Fruit fly (Drosophila melanogaster) whole organism, embryonic: ENCODE measurements around the gene CG42512.

ENCODE experiments used
- Aef1 ChIP-seq: fragments of 200-800 bp; sonication (Bioruptor generic); IDR thresholded peaks from 3 replicates; pipeline ENCODE4 v1.3.6; 2022; ENCODE audit warnings: missing biosample characterization, missing genetic modification characterization
- Awh ChIP-seq: fragments of 200-800 bp; sonication (Bioruptor generic); IDR thresholded peaks from 2 replicates; pipeline ENCODE4, ENCODE4 v1.3.6; 2022; ENCODE audit warnings: missing biosample characterization, missing genetic modification characterization
- Bdp1 ChIP-seq: fragments of 200-800 bp; sonication (Bioruptor generic); optimal IDR thresholded peaks from 3 replicates; lab custom pipeline; 2016; ENCODE audit warnings: missing biosample characterization, missing genetic modification characterization
- CG11723 ChIP-seq: fragments of 200-800 bp; sonication (Bioruptor generic); optimal IDR thresholded peaks from 2 replicates; lab custom pipeline; 2017; ENCODE audit warnings: missing biosample characterization, mild to moderate bottlenecking, missing genetic modification characterization
- CG12942 ChIP-seq: fragments of 200-800 bp; sonication (Bioruptor generic); optimal IDR thresholded peaks from 3 replicates; lab custom pipeline; 2016; ENCODE audit warnings: missing biosample characterization, missing genetic modification characterization
- CG13624 ChIP-seq: fragments of 200-800 bp; sonication (Bioruptor generic); optimal IDR thresholded peaks from 2 replicates; lab custom pipeline; 2016; ENCODE audit warnings: missing biosample characterization, missing genetic modification characterization
- CG14965 ChIP-seq: fragments of 200-800 bp; sonication (Bioruptor generic); optimal IDR thresholded peaks from 2 replicates; lab custom pipeline; 2016; ENCODE audit warnings: missing biosample characterization, missing genetic modification characterization, borderline replicate concordance
- CG15011 ChIP-seq: fragments of 200-800 bp; sonication (Bioruptor generic); optimal IDR thresholded peaks from 3 replicates; lab custom pipeline; 2018; ENCODE audit warnings: missing biosample characterization, mild to moderate bottlenecking, missing genetic modification characterization
- CG15479 ChIP-seq: fragments of 200-800 bp; sonication (Bioruptor generic); optimal IDR thresholded peaks from 3 replicates; lab custom pipeline; 2019; ENCODE audit warnings: missing biosample characterization, mild to moderate bottlenecking, missing genetic modification characterization, moderate library complexity
- CG16815 ChIP-seq: fragments of 200-800 bp; sonication (Bioruptor generic); optimal IDR thresholded peaks from 3 replicates; lab custom pipeline; 2017; ENCODE audit warnings: missing biosample characterization, mild to moderate bottlenecking, missing genetic modification characterization
- CG17612 ChIP-seq: fragments of 200-800 bp; sonication (Bioruptor generic); IDR thresholded peaks from 2 replicates; pipeline ENCODE4 v1.3.6; 2022; ENCODE audit warnings: missing biosample characterization, missing genetic modification characterization
- CG30020 ChIP-seq: fragments of 200-800 bp; optimal IDR thresholded peaks from 2 replicates; lab custom pipeline; 2019; ENCODE audit warnings: missing biosample characterization, mild to moderate bottlenecking, missing genetic modification characterization, moderate library complexity
- CG32767 ChIP-seq: fragments of 200-800 bp; sonication (Bioruptor generic); IDR thresholded peaks from 2 replicates; pipeline ENCODE4 v1.3.6; 2022; ENCODE audit warnings: missing biosample characterization, missing genetic modification characterization
- CG4282 ChIP-seq: fragments of 200-800 bp; sonication (Bioruptor generic); optimal IDR thresholded peaks from 2 replicates; lab custom pipeline; 2016; ENCODE audit warnings: missing biosample characterization, missing genetic modification characterization
- CG8765 ChIP-seq: fragments of 200-800 bp; sonication (Bioruptor generic); IDR thresholded peaks from 2 replicates; pipeline ENCODE4 v1.3.6; 2022; ENCODE audit warnings: missing biosample characterization, missing genetic modification characterization
- CG9876 ChIP-seq: fragments of 200-800 bp; sonication (Bioruptor generic); optimal IDR thresholded peaks from 2 replicates; lab custom pipeline; 2016; ENCODE audit warnings: missing biosample characterization, missing genetic modification characterization
- CTCF ChIP-seq: fragments of 200-800 bp; sonication (Bioruptor generic); optimal IDR thresholded peaks from 2 replicates; lab custom pipeline; 2017; ENCODE audit warnings: missing biosample characterization, mild to moderate bottlenecking, missing genetic modification characterization, moderate library complexity
- Dek ChIP-seq: fragments of 200-800 bp; sonication (Bioruptor generic); optimal IDR thresholded peaks from 3 replicates; lab custom pipeline; 2019; ENCODE audit warnings: missing biosample characterization, mild to moderate bottlenecking, missing genetic modification characterization, moderate library complexity
- HLH4C ChIP-seq: fragments of 200-800 bp; sonication (Bioruptor generic); IDR thresholded peaks from 3 replicates; pipeline ENCODE4 v1.3.6; 2022; ENCODE audit warnings: missing biosample characterization, missing genetic modification characterization; ENCODE audit not compliant: partially characterized antibody
- Myb ChIP-seq: fragments of 200-800 bp; sonication (Bioruptor generic); optimal IDR thresholded peaks from 2 replicates; lab custom pipeline; 2016; ENCODE audit warnings: missing biosample characterization, missing genetic modification characterization
- NFAT ChIP-seq: fragments of 200-800 bp; sonication (Bioruptor generic); IDR thresholded peaks from 2 replicates; pipeline ENCODE4 v1.3.6; 2022; ENCODE audit warnings: missing biosample characterization, missing genetic modification characterization
- Opbp ChIP-seq: fragments of 200-800 bp; sonication (Bioruptor generic); IDR thresholded peaks from 3 replicates; pipeline ENCODE4 v1.3.6; 2022; ENCODE audit warnings: missing biosample characterization, missing genetic modification characterization; ENCODE audit not compliant: partially characterized antibody
- Ptx1 ChIP-seq: fragments of 200-800 bp; sonication (Bioruptor generic); IDR thresholded peaks from 2 replicates; pipeline ENCODE4 v1.3.6; 2022; ENCODE audit warnings: missing biosample characterization, missing genetic modification characterization
- Rfx ChIP-seq: fragments of 200-800 bp; sonication (Bioruptor generic); IDR thresholded peaks from 2 replicates; pipeline ENCODE4 v1.3.6; 2022; ENCODE audit warnings: missing biosample characterization, missing genetic modification characterization
- Side ChIP-seq: fragments of 200-800 bp; sonication (Bioruptor generic); optimal IDR thresholded peaks from 2 replicates; lab custom pipeline; 2016; ENCODE audit warnings: missing biosample characterization, missing genetic modification characterization
- Six4 ChIP-seq: fragments of 200-800 bp; sonication (Bioruptor generic); optimal IDR thresholded peaks from 2 replicates; lab custom pipeline; 2016; ENCODE audit warnings: missing biosample characterization, missing genetic modification characterization
- Sox100B ChIP-seq: fragments of 200-800 bp; sonication (Bioruptor generic); optimal IDR thresholded peaks from 3 replicates; lab custom pipeline; 2018; ENCODE audit warnings: missing biosample characterization, mild to moderate bottlenecking, missing genetic modification characterization
- Stat92E ChIP-seq, 3 experiments: fragments of >200 bp in 2 of 3; fragments of 200-800 bp in 1 of 3; sonication (Bioruptor generic) in 1 of 3; optimal IDR thresholded peaks; 2 replicates each; lab custom pipeline; 2017 to 2019; ENCODE audit warnings: missing biosample characterization in 3 of 3, missing genetic modification characterization in 3 of 3, mild to moderate bottlenecking in 1 of 3, moderate library complexity in 1 of 3
- Usf ChIP-seq: fragments of 200-800 bp; sonication (Bioruptor generic); optimal IDR thresholded peaks from 2 replicates; lab custom pipeline; 2017; ENCODE audit warnings: missing genotype, missing biosample characterization, missing genetic modification characterization
- Xbp1 ChIP-seq: fragments of 200-800 bp; sonication (Bioruptor generic); optimal IDR thresholded peaks from 3 replicates; lab custom pipeline; 2016; ENCODE audit warnings: missing biosample characterization, mild to moderate bottlenecking, missing genetic modification characterization
- ase ChIP-seq: fragments of 200-800 bp; sonication (Bioruptor generic); IDR thresholded peaks from 3 replicates; pipeline ENCODE4 v1.3.6; 2022; ENCODE audit warnings: missing biosample characterization, missing genetic modification characterization
- br ChIP-seq: fragments of >200 bp; optimal IDR thresholded peaks from 2 replicates; lab custom pipeline; 2017
- chif ChIP-seq, 2 experiments: fragments of 200-800 bp; sonication (Bioruptor generic); optimal IDR thresholded peaks; 3 replicates each; lab custom pipeline; 2016; ENCODE audit warnings: missing biosample characterization in 2 of 2, missing genetic modification characterization in 2 of 2
- cwo ChIP-seq: fragments of 200-800 bp; sonication (Bioruptor generic); optimal IDR thresholded peaks from 3 replicates; lab custom pipeline; 2017; ENCODE audit warnings: missing biosample characterization, missing genetic modification characterization, mild to moderate bottlenecking, moderate library complexity, missing genetic modification reagents
- en ChIP-seq: fragments of 200-800 bp; sonication (Bioruptor generic); optimal IDR thresholded peaks from 2 replicates; lab custom pipeline; 2016; ENCODE audit warnings: missing biosample characterization, missing genetic modification characterization
- fd3F ChIP-seq: fragments of 200-800 bp; sonication (Bioruptor generic); optimal IDR thresholded peaks from 2 replicates; lab custom pipeline; 2018; ENCODE audit warnings: missing biosample characterization, mild to moderate bottlenecking, missing genetic modification characterization, moderate library complexity
- fd64A ChIP-seq: fragments of 200-800 bp; sonication (Bioruptor generic); optimal IDR thresholded peaks from 3 replicates; lab custom pipeline; 2018; ENCODE audit warnings: missing biosample characterization, mild to moderate bottlenecking, missing genetic modification characterization
- grn ChIP-seq: fragments of 200-800 bp; sonication (Bioruptor generic); optimal IDR thresholded peaks from 3 replicates; lab custom pipeline; 2017; ENCODE audit warnings: missing biosample characterization, missing genetic modification characterization
- hkb ChIP-seq, 2 experiments: fragments of 200-800 bp in 1 of 2; fragments of >200 bp in 1 of 2; sonication (Bioruptor generic) in 1 of 2; IDR thresholded peaks in 1 of 2; optimal IDR thresholded peaks in 1 of 2; 2 replicates each; pipeline versions ENCODE4 v1.3.6 to Lab custom; 2017 to 2022; ENCODE audit warnings: missing biosample characterization in 1 of 2, missing genetic modification characterization in 1 of 2
- inv ChIP-seq: fragments of 200-800 bp; sonication (Bioruptor generic); IDR thresholded peaks from 2 replicates; pipeline ENCODE4 v1.3.6; 2022; ENCODE audit warnings: missing biosample characterization, missing genetic modification characterization; ENCODE audit not compliant: partially characterized antibody
- pfk ChIP-seq: fragments of 200-800 bp; sonication (Bioruptor generic); optimal IDR thresholded peaks from 2 replicates; lab custom pipeline; 2018; ENCODE audit warnings: missing biosample characterization, mild to moderate bottlenecking, missing genetic modification characterization, moderate library complexity
- ranshi ChIP-seq: fragments of 200-800 bp; sonication (Bioruptor generic); IDR thresholded peaks from 2 replicates; pipeline ENCODE4 v1.3.6; 2022; ENCODE audit warnings: missing biosample characterization, missing genetic modification characterization
- rib ChIP-seq: fragments of 200-800 bp; sonication (Bioruptor generic); IDR thresholded peaks from 2 replicates; pipeline ENCODE4 v1.3.6; 2022; ENCODE audit warnings: missing biosample characterization, missing genetic modification characterization
- scrt ChIP-seq: fragments of 200-800 bp; sonication (Bioruptor generic); optimal IDR thresholded peaks from 2 replicates; lab custom pipeline; 2018; ENCODE audit warnings: missing biosample characterization, mild to moderate bottlenecking, missing genetic modification characterization, moderate library complexity
- sens ChIP-seq: fragments of 200-800 bp; sonication (Bioruptor generic); peaks from one replicate; lab custom pipeline; 2016; ENCODE audit warnings: missing biosample characterization, missing genetic modification characterization
- seq ChIP-seq: fragments of 200-800 bp; sonication (Bioruptor generic); IDR thresholded peaks from 2 replicates; pipeline ENCODE4 v1.3.6; 2022; ENCODE audit warnings: missing biosample characterization, missing genetic modification characterization
- ssp ChIP-seq: fragments of 200-800 bp; sonication (Bioruptor generic); IDR thresholded peaks from 2 replicates; pipeline ENCODE4 v1.3.6; 2022; ENCODE audit warnings: missing biosample characterization, missing genetic modification characterization
- stc ChIP-seq: fragments of 200-800 bp; sonication (Bioruptor generic); IDR thresholded peaks from 2 replicates; pipeline ENCODE4 v1.3.6; 2022; ENCODE audit warnings: missing biosample characterization, missing genetic modification characterization
- wdn ChIP-seq: fragments of 200-800 bp; sonication (Bioruptor generic); IDR thresholded peaks from 2 replicates; pipeline ENCODE4 v1.3.6; 2022; ENCODE audit warnings: missing biosample characterization, missing genetic modification characterization
- wek ChIP-seq: fragments of 200-800 bp; sonication (Bioruptor generic); optimal IDR thresholded peaks from 3 replicates; lab custom pipeline; 2018; ENCODE audit warnings: missing biosample characterization, mild to moderate bottlenecking, missing genetic modification characterization, moderate library complexity
- yki ChIP-seq: fragments of >200 bp; optimal IDR thresholded peaks from 3 replicates; lab custom pipeline; 2018
- zf30C ChIP-seq: fragments of 200-800 bp; sonication (Bioruptor generic); optimal IDR thresholded peaks from 3 replicates; lab custom pipeline; 2018; ENCODE audit warnings: missing biosample characterization, mild to moderate bottlenecking, missing genetic modification characterization

Gene CG42512

dm6 chrX:16691440-16691839 is 40.3 kb downstream of the CG42512 start (continued):
- TF ChIP-seq CG12942 (peak; percentile 83), zf30C (no peak), Awh (GFP tag; lab: Robert Waterston, UW) (peak; percentile 91), fd64A (peak; percentile 74), Rfx (GFP tag; lab: Robert Waterston, UW) (peak; percentile 78), pfk (GFP tag; lab: Kevin White, UChicago) (no peak), fd3F (peak; percentile 37), CG8765 (peak; percentile 54; the same call in 1 of the 2 replicates), CG13624 (peak; percentile 63), cwo (GFP tag; lab: Kevin White, UChicago) (peak; percentile 55), chif (GFP tag; optimal IDR thresholded peaks at IDR 0.05; lab: Kevin White, UChicago) (peak; percentile 87 to 88), CG15479 (GFP tag; lab: Kevin White, UChicago) (no peak), CG9876 (peak; percentile 76), Usf (GFP tag; lab: Kevin White, UChicago) (peak; percentile 45), HLH4C (GFP tag; lab: Robert Waterston, UW) (no peak), Six4 (GFP tag; lab: Kevin White, UChicago) (peak; percentile 82), Bdp1 (GFP tag; lab: Kevin White, UChicago) (peak; percentile 73), ase (GFP tag; lab: Robert Waterston, UW) (peak; percentile 79; the same call in 2 of the 3 replicates), CG30020 (tag; lab: Kevin White, UChicago) (peak; percentile 38), CG15011 (peak; percentile 55), Dek (peak; percentile 67), stc (GFP tag; lab: Robert Waterston, UW) (peak; percentile 87), sens (peak; percentile 98), CG16815 (GFP tag; lab: Kevin White, UChicago) (peak; percentile 76), CG17612 (GFP tag; lab: Robert Waterston, UW) (peak; percentile 49; the same call in 1 of the 2 replicates), scrt (GFP tag; lab: Kevin White, UChicago) (peak; percentile 39), ssp (GFP tag; lab: Robert Waterston, UW) (peak; percentile 76), Sox100B (GFP tag; lab: Kevin White, UChicago) (peak; percentile 80), Ptx1 (GFP tag; lab: Robert Waterston, UW) (peak; percentile 89), CG32767 (GFP tag; lab: Robert Waterston, UW) (peak; percentile 65; the same call in 1 of the 2 replicates), CG14965 (peak; percentile 28), hkb (optimal IDR thresholded peaks at IDR 0.05; lab: Kevin White, UChicago) (no peak), hkb (GFP tag; IDR thresholded peaks at IDR 0.05; lab: Robert Waterston, UW) (peak; percentile 91), Stat92E (GFP tag; optimal IDR thresholded peaks at IDR 0.05; lab: Kevin White, UChicago) (peak in 1 of 3 experiments; percentile 45), Xbp1 (peak; percentile 90), inv (no peak), wek (GFP tag; lab: Kevin White, UChicago) (peak; percentile 74), CG4282 (GFP tag; lab: Kevin White, UChicago) (peak; percentile 61), Aef1 (peak; percentile 80), Opbp (GFP tag; lab: Robert Waterston, UW) (no peak), CTCF (GFP tag; lab: Kevin White, UChicago) (peak; percentile 49), Myb (GFP tag; lab: Kevin White, UChicago) (peak; percentile 64), NFAT (GFP tag; lab: Robert Waterston, UW) (0 out of 2 replicates have a peak, but pooled peaks have one; percentile 50), rib (GFP tag; lab: Robert Waterston, UW) (peak; percentile 40; the same call in 1 of the 2 replicates), yki (lab: Kevin White, UChicago) (no peak), br (lab: Kevin White, UChicago) (no peak), ranshi (GFP tag; lab: Robert Waterston, UW) (peak; percentile 87), CG11723 (GFP tag; lab: Kevin White, UChicago) (peak; percentile 76), Side (peak; percentile 83), grn (GFP tag; lab: Kevin White, UChicago) (peak; percentile 9), wdn (peak; percentile 54; the same call in 1 of the 2 replicates), seq (GFP tag; lab: Robert Waterston, UW) (peak; percentile 84), en (peak; percentile 64)
